Fruit fly (Drosophila melanogaster) whole organism, embryonic: ENCODE measurements around the gene Sf3b2.

ENCODE experiments used
- C15 ChIP-seq: fragments of 200-800 bp; sonication (Bioruptor generic); IDR thresholded peaks from 3 replicates; pipeline ENCODE4 v1.3.6; 2022; ENCODE audit warnings: missing biosample characterization, missing genetic modification characterization
- CG10209 ChIP-seq: fragments of 200-800 bp; sonication (Bioruptor generic); optimal IDR thresholded peaks from 3 replicates; lab custom pipeline; 2017; ENCODE audit warnings: missing biosample characterization, mild to moderate bottlenecking, missing genetic modification characterization, missing genetic modification reagents
- CG10431 ChIP-seq: fragments of 200-800 bp; sonication (Bioruptor generic); optimal IDR thresholded peaks from 3 replicates; lab custom pipeline; 2018; ENCODE audit warnings: missing biosample characterization, mild to moderate bottlenecking, missing genetic modification characterization
- CG10565 ChIP-seq: fragments of 200-800 bp; sonication (Bioruptor generic); optimal IDR thresholded peaks from 3 replicates; lab custom pipeline; 2016; ENCODE audit warnings: missing biosample characterization, mild to moderate bottlenecking, missing genetic modification characterization
- CG11398 ChIP-seq: fragments of 200-800 bp; sonication (Bioruptor generic); optimal IDR thresholded peaks from 2 replicates; lab custom pipeline; 2016; ENCODE audit warnings: missing biosample characterization, missing genetic modification characterization
- CG12391 ChIP-seq: fragments of 200-800 bp; sonication (Bioruptor generic); optimal IDR thresholded peaks from 3 replicates; lab custom pipeline; 2018; ENCODE audit warnings: missing biosample characterization, mild to moderate bottlenecking, missing genetic modification characterization, moderate library complexity
- CG13287 ChIP-seq: fragments of 200-800 bp; sonication (Bioruptor generic); IDR thresholded peaks from 2 replicates; pipeline ENCODE4 v1.3.6; 2022; ENCODE audit warnings: missing biosample characterization, missing genetic modification characterization; ENCODE audit not compliant: partially characterized antibody
- CG14667 ChIP-seq: fragments of 200-800 bp; sonication (Bioruptor generic); IDR thresholded peaks from 2 replicates; pipeline ENCODE4 v1.3.6; 2022; ENCODE audit warnings: missing biosample characterization, missing genetic modification characterization
- CG16863 ChIP-seq: fragments of 200-800 bp; sonication (Bioruptor generic); optimal IDR thresholded peaks from 3 replicates; lab custom pipeline; 2016; ENCODE audit warnings: missing biosample characterization, missing genetic modification characterization
- CG17186 ChIP-seq: fragments of 200-800 bp; sonication (Bioruptor generic); optimal IDR thresholded peaks from 3 replicates; lab custom pipeline; 2017; ENCODE audit warnings: missing biosample characterization, missing genetic modification reagents, missing genetic modification characterization
- CG17328 ChIP-seq: fragments of 200-800 bp; sonication (Bioruptor generic); IDR thresholded peaks from 2 replicates; pipeline ENCODE4 v1.3.6; 2022; ENCODE audit warnings: missing biosample characterization, missing genetic modification characterization
- CG31388 ChIP-seq: fragments of 200-800 bp; sonication (Bioruptor generic); optimal IDR thresholded peaks from 2 replicates; lab custom pipeline; 2016; ENCODE audit warnings: missing biosample characterization, missing genetic modification characterization
- CG3281 ChIP-seq: fragments of 200-800 bp; sonication (Bioruptor generic); optimal IDR thresholded peaks from 3 replicates; lab custom pipeline; 2017; ENCODE audit warnings: missing biosample characterization, mild to moderate bottlenecking, missing genetic modification characterization
- CG3838 ChIP-seq: fragments of 200-800 bp; sonication (Bioruptor generic); optimal IDR thresholded peaks from 3 replicates; lab custom pipeline; 2016; ENCODE audit warnings: missing biosample characterization, missing genetic modification characterization
- CG7745 ChIP-seq: fragments of 200-800 bp; sonication (Bioruptor generic); optimal IDR thresholded peaks from 2 replicates; lab custom pipeline; 2018; ENCODE audit warnings: missing biosample characterization, mild to moderate bottlenecking, missing genetic modification characterization, moderate library complexity
- CG9727 ChIP-seq: fragments of 200-800 bp; sonication (Bioruptor generic); optimal IDR thresholded peaks from 3 replicates; lab custom pipeline; 2017; ENCODE audit warnings: missing biosample characterization, mild to moderate bottlenecking, missing genetic modification characterization
- CG9932 ChIP-seq: fragments of 200-800 bp; sonication (Bioruptor generic); IDR thresholded peaks from 2 replicates; pipeline ENCODE4 v1.3.6; 2022; ENCODE audit warnings: missing biosample characterization, missing genetic modification characterization
- CkIIα-i1 ChIP-seq: fragments of 200-800 bp; sonication (Bioruptor generic); IDR thresholded peaks from 2 replicates; pipeline ENCODE4 v1.3.6; 2022; ENCODE audit warnings: missing biosample characterization, missing genetic modification characterization
- Deaf1 ChIP-seq: fragments of 200-800 bp; optimal IDR thresholded peaks from 3 replicates; lab custom pipeline; 2019; ENCODE audit warnings: missing biosample characterization, mild to moderate bottlenecking, missing genetic modification characterization, moderate library complexity
- Doc2 ChIP-seq: fragments of 200-800 bp; sonication (Bioruptor generic); IDR thresholded peaks from 2 replicates; pipeline ENCODE4 v1.3.6; 2022; ENCODE audit warnings: missing biosample characterization, missing genetic modification characterization
- E2f2 ChIP-seq: fragments of 200-800 bp; sonication (Bioruptor generic); IDR thresholded peaks from 2 replicates; pipeline ENCODE4 v1.3.6; 2022; ENCODE audit warnings: missing biosample characterization, missing genetic modification characterization
- Fer3 ChIP-seq: fragments of 200-800 bp; sonication (Bioruptor generic); optimal IDR thresholded peaks from 2 replicates; lab custom pipeline; 2018; ENCODE audit warnings: missing biosample characterization, mild to moderate bottlenecking, missing genetic modification characterization, moderate library complexity
- Hr3 ChIP-seq: fragments of 200-800 bp; sonication (Bioruptor generic); optimal IDR thresholded peaks from 3 replicates; lab custom pipeline; 2016; ENCODE audit warnings: missing biosample characterization, missing genetic modification characterization
- Nf-YB ChIP-seq: fragments of 200-800 bp; sonication (Bioruptor generic); optimal IDR thresholded peaks from 3 replicates; lab custom pipeline; 2019; ENCODE audit warnings: missing biosample characterization, mild to moderate bottlenecking, missing genetic modification characterization, moderate library complexity
- NfI ChIP-seq: fragments of 200-800 bp; sonication (Bioruptor generic); optimal IDR thresholded peaks from 3 replicates; lab custom pipeline; 2018; ENCODE audit warnings: missing biosample characterization, mild to moderate bottlenecking, missing genetic modification characterization, moderate library complexity
- Scr ChIP-seq: fragments of 200-800 bp; sonication (Bioruptor generic); IDR thresholded peaks from 2 replicates; pipeline ENCODE4 v1.3.6; 2022; ENCODE audit warnings: missing biosample characterization, missing genetic modification characterization; ENCODE audit not compliant: partially characterized antibody
- Sox102F ChIP-seq: fragments of 200-800 bp; sonication (Bioruptor generic); optimal IDR thresholded peaks from 2 replicates; lab custom pipeline; 2018; ENCODE audit warnings: missing biosample characterization, mild to moderate bottlenecking, missing genetic modification characterization, moderate library complexity
- TFAM ChIP-seq: fragments of 200-800 bp; sonication (Bioruptor generic); optimal IDR thresholded peaks from 2 replicates; lab custom pipeline; 2017; ENCODE audit warnings: missing biosample characterization, missing genetic modification characterization, inconsistent platforms
- Vsx1 ChIP-seq: fragments of 200-800 bp; sonication (Bioruptor generic); optimal IDR thresholded peaks from 2 replicates; lab custom pipeline; 2017; ENCODE audit warnings: missing biosample characterization, mild to moderate bottlenecking, missing genetic modification characterization, missing genetic modification reagents
- cas ChIP-seq: fragments of 200-800 bp; sonication (Bioruptor generic); IDR thresholded peaks from 2 replicates; pipeline ENCODE4 v1.3.6; 2022; ENCODE audit warnings: missing biosample characterization, missing genetic modification characterization
- chn ChIP-seq: fragments of 200-800 bp; sonication (Bioruptor generic); optimal IDR thresholded peaks from 2 replicates; lab custom pipeline; 2016; ENCODE audit warnings: missing biosample characterization, missing genetic modification characterization
- fd102C ChIP-seq: fragments of 200-800 bp; sonication (Bioruptor generic); optimal IDR thresholded peaks from 2 replicates; lab custom pipeline; 2018; ENCODE audit warnings: missing biosample characterization, mild to moderate bottlenecking, missing genetic modification characterization, moderate library complexity
- gce ChIP-seq: fragments of 200-800 bp; sonication (Bioruptor generic); IDR thresholded peaks from 3 replicates; pipeline ENCODE4 v1.3.6; 2022; ENCODE audit warnings: missing biosample characterization, missing genetic modification characterization
- gcm2 ChIP-seq: fragments of 200-800 bp; sonication (Bioruptor generic); optimal IDR thresholded peaks from 2 replicates; lab custom pipeline; 2016; ENCODE audit warnings: missing biosample characterization, missing genetic modification characterization
- gem ChIP-seq: fragments of 200-800 bp; sonication (Bioruptor generic); optimal IDR thresholded peaks from 2 replicates; lab custom pipeline; 2019; ENCODE audit warnings: missing biosample characterization, mild to moderate bottlenecking, missing genetic modification characterization, moderate library complexity
- gsb-n ChIP-seq: fragments of 200-800 bp; sonication (Bioruptor generic); optimal IDR thresholded peaks from 3 replicates; lab custom pipeline; 2018; ENCODE audit warnings: missing biosample characterization, mild to moderate bottlenecking, missing genetic modification characterization
- gt ChIP-seq: fragments of 200-800 bp; sonication (Bioruptor generic); IDR thresholded peaks from 2 replicates; pipeline ENCODE4 v1.3.6; 2022; ENCODE audit warnings: missing biosample characterization, missing genetic modification characterization
- lbe ChIP-seq: fragments of 200-800 bp; sonication (Bioruptor generic); optimal IDR thresholded peaks from 2 replicates; lab custom pipeline; 2016; ENCODE audit warnings: missing biosample characterization, mild to moderate bottlenecking, missing genetic modification characterization
- mirr ChIP-seq: fragments of 200-800 bp; sonication (Bioruptor generic); optimal IDR thresholded peaks from 3 replicates; lab custom pipeline; 2018; ENCODE audit warnings: missing biosample characterization, mild to moderate bottlenecking, missing genetic modification characterization
- onecut ChIP-seq: fragments of 200-800 bp; sonication (Bioruptor generic); IDR thresholded peaks from 2 replicates; pipeline ENCODE4 v1.3.6; 2022; ENCODE audit warnings: missing biosample characterization, missing genetic modification characterization
- otp ChIP-seq: fragments of 200-800 bp; sonication (Bioruptor generic); IDR thresholded peaks from 3 replicates; pipeline ENCODE4, ENCODE4 v1.3.6; 2022; ENCODE audit warnings: missing biosample characterization, missing genetic modification characterization
- pb ChIP-seq: fragments of 200-800 bp; sonication (Bioruptor generic); optimal IDR thresholded peaks from 3 replicates; lab custom pipeline; 2016; ENCODE audit warnings: missing biosample characterization, missing genetic modification characterization
- pita ChIP-seq: fragments of 200-800 bp; sonication (Bioruptor generic); optimal IDR thresholded peaks from 2 replicates; lab custom pipeline; 2017; ENCODE audit warnings: missing biosample characterization, mild to moderate bottlenecking, missing genetic modification characterization
- prd ChIP-seq, 3 experiments: fragments of >200 bp in 2 of 3; fragments of 200-800 bp in 1 of 3; sonication (Bioruptor generic) in 1 of 3; optimal IDR thresholded peaks in 2 of 3; IDR thresholded peaks in 1 of 3; 2 replicates in 2 of 3; 3 replicates in 1 of 3; pipeline versions ENCODE4 v1.3.6 to Lab custom; 2017 to 2022; ENCODE audit warnings: missing biosample characterization in 1 of 3, missing genetic modification characterization in 1 of 3
- pros ChIP-seq: fragments of 200-800 bp; sonication (Bioruptor generic); optimal IDR thresholded peaks from 3 replicates; lab custom pipeline; 2019; ENCODE audit warnings: missing biosample characterization, mild to moderate bottlenecking, missing genetic modification characterization, moderate library complexity
- pum ChIP-seq: fragments of 200-800 bp; sonication (Bioruptor generic); optimal IDR thresholded peaks from 2 replicates; lab custom pipeline; 2016; ENCODE audit warnings: missing biosample characterization, missing genetic modification characterization
- row ChIP-seq: fragments of 200-800 bp; sonication (Bioruptor generic); IDR thresholded peaks from 3 replicates; pipeline ENCODE4 v1.3.6; 2022; ENCODE audit warnings: missing biosample characterization, missing genetic modification characterization
- run ChIP-seq: fragments of 200-800 bp; sonication (Bioruptor generic); optimal IDR thresholded peaks from 3 replicates; lab custom pipeline; 2018; ENCODE audit warnings: missing biosample characterization, mild to moderate bottlenecking, missing genetic modification characterization
- tin ChIP-seq: fragments of 200-800 bp; sonication (Bioruptor generic); optimal IDR thresholded peaks from 3 replicates; lab custom pipeline; 2016; ENCODE audit warnings: missing biosample characterization, missing genetic modification characterization
- tna ChIP-seq: fragments of 200-800 bp; sonication (Bioruptor generic); IDR thresholded peaks from 2 replicates; pipeline ENCODE4 v1.3.6; 2022; ENCODE audit warnings: missing biosample characterization, missing genetic modification characterization; ENCODE audit not compliant: partially characterized antibody
- vnd ChIP-seq: fragments of 200-800 bp; sonication (Bioruptor generic); IDR thresholded peaks from 3 replicates; pipeline ENCODE4 v1.3.6; 2022; ENCODE audit warnings: missing biosample characterization, missing genetic modification characterization; ENCODE audit not compliant: partially characterized antibody

Sf3b2 gene

DNA sequence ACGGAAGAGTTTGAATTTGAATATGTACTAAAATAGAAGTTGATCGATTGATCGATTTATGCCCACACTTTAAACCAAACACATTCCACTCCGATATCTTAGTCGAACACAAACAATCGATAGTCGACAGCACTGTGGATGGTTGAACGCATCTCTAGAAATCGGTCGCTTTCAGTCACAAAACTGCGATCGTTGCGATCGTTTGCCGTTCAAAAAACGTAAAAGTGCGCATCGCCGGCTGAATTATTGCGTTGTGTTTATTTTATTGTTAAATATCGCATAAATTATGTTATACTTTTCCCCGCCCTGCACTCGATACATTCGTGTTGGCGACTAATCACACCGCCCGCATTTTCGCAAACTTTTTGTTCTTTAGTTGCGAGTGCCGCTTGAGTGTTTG is 29.9 kb downstream of the Sf3b2 start, which contains the start of gene Ccdc85 (continued):
- TF ChIP-seq pb (GFP tag; lab: Kevin White, UChicago) (no peak), Fer3 (no peak), tin (GFP tag; lab: Kevin White, UChicago) (no peak), CG10431 (GFP tag; lab: Kevin White, UChicago) (no peak), CG11398 (GFP tag; lab: Kevin White, UChicago) (no peak), Deaf1 (tag; lab: Kevin White, UChicago) (no peak), onecut (peak; percentile 10; the same call in 1 of the 2 replicates), pita (GFP tag; lab: Kevin White, UChicago) (no peak), Nf-YB (GFP tag; lab: Kevin White, UChicago) (peak; percentile 18), cas (GFP tag; lab: Robert Waterston, UW) (no peak), CG10565 (GFP tag; lab: Kevin White, UChicago) (no peak), fd102C (GFP tag; lab: Kevin White, UChicago) (no peak), CG7745 (no peak), chn (GFP tag; lab: Kevin White, UChicago) (no peak), NfI (GFP tag; lab: Kevin White, UChicago) (no peak), CG9932 (GFP tag; lab: Robert Waterston, UW) (peak; percentile 6; the same call in 1 of the 2 replicates), Doc2 (no peak), pros (GFP tag; lab: Kevin White, UChicago) (no peak), CG14667 (no peak), run (tag; lab: Kevin White, UChicago) (no peak), mirr (GFP tag; lab: Kevin White, UChicago) (no peak), gcm2 (no peak), gsb-n (tag; lab: Kevin White, UChicago) (no peak), CkIIα-i1 (GFP tag; lab: Robert Waterston, UW) (no peak), gem (tag; lab: Kevin White, UChicago) (no peak), gt (GFP tag; lab: Robert Waterston, UW) (no peak), CG17328 (GFP tag; lab: Robert Waterston, UW) (no peak), gce (GFP tag; lab: Robert Waterston, UW) (no peak), lbe (GFP tag; lab: Kevin White, UChicago) (peak; percentile 12), Sox102F (GFP tag; lab: Kevin White, UChicago) (no peak), tna (GFP tag; lab: Robert Waterston, UW) (peak; percentile 100), Scr (GFP tag; lab: Robert Waterston, UW) (peak; percentile 92), prd (optimal IDR thresholded peaks at IDR 0.05; lab: Kevin White, UChicago) (no peak), prd (GFP tag; IDR thresholded peaks at IDR 0.05; lab: Robert Waterston, UW) (no peak), vnd (GFP tag; lab: Robert Waterston, UW) (peak; percentile 94), CG12391 (tag; lab: Kevin White, UChicago) (peak; percentile 24), E2f2 (GFP tag; lab: Robert Waterston, UW) (peak; percentile 74), CG3838 (GFP tag; lab: Kevin White, UChicago) (no peak), CG16863 (GFP tag; lab: Kevin White, UChicago) (no peak), CG17186 (peak; percentile 43), C15 (GFP tag; lab: Robert Waterston, UW) (no peak), CG9727 (GFP tag; lab: Kevin White, UChicago) (no peak), Vsx1 (GFP tag; lab: Kevin White, UChicago) (no peak), CG31388 (no peak), TFAM (GFP tag; lab: Kevin White, UChicago) (no peak), pum (GFP tag; lab: Kevin White, UChicago) (no peak), CG10209 (no peak), CG13287 (GFP tag; lab: Robert Waterston, UW) (peak; percentile 96), Hr3 (no peak), row (GFP tag; lab: Robert Waterston, UW) (peak; percentile 21; the same call in 1 of the 3 replicates), otp (GFP tag; lab: Robert Waterston, UW) (no peak), CG3281 (GFP tag; lab: Kevin White, UChicago) (no peak)
